Fruit fly (Drosophila melanogaster) whole organism, embryonic: Measurements from ENCODE around the gene hob.

ENCODE experiments used
- ATbp ChIP-seq: fragments of 200-800 bp; sonication (Bioruptor generic); optimal IDR thresholded peaks from 2 replicates; lab custom pipeline; 2017; ENCODE audit warnings: missing biosample characterization, mild to moderate bottlenecking, missing genetic modification characterization, missing genetic modification reagents
- Asciz ChIP-seq: fragments of 200-800 bp; sonication (Bioruptor generic); optimal IDR thresholded peaks from 2 replicates; lab custom pipeline; 2017; ENCODE audit warnings: missing biosample characterization, mild to moderate bottlenecking, missing genetic modification characterization, missing genetic modification reagents
- Atf6 ChIP-seq: fragments of 200-800 bp; sonication (Bioruptor generic); IDR thresholded peaks from 2 replicates; pipeline ENCODE4 v1.3.6; 2022; ENCODE audit warnings: missing biosample characterization, missing genetic modification characterization
- BEAF-32 ChIP-seq: fragments of 200-800 bp; sonication (Bioruptor generic); optimal IDR thresholded peaks from 3 replicates; lab custom pipeline; 2017; ENCODE audit warnings: missing biosample characterization, missing genetic modification characterization, mild to moderate bottlenecking, moderate library complexity, missing genetic modification reagents
- CG10431 ChIP-seq: fragments of 200-800 bp; sonication (Bioruptor generic); optimal IDR thresholded peaks from 3 replicates; lab custom pipeline; 2018; ENCODE audit warnings: missing biosample characterization, mild to moderate bottlenecking, missing genetic modification characterization
- CG12391 ChIP-seq: fragments of 200-800 bp; sonication (Bioruptor generic); optimal IDR thresholded peaks from 3 replicates; lab custom pipeline; 2018; ENCODE audit warnings: missing biosample characterization, mild to moderate bottlenecking, missing genetic modification characterization, moderate library complexity
- CG13123 ChIP-seq: fragments of 200-800 bp; sonication (Bioruptor generic); optimal IDR thresholded peaks from 2 replicates; lab custom pipeline; 2016; ENCODE audit warnings: missing biosample characterization, missing genetic modification characterization
- CG15601 ChIP-seq: fragments of 200-800 bp; sonication (Bioruptor generic); optimal IDR thresholded peaks from 3 replicates; lab custom pipeline; 2019; ENCODE audit warnings: missing biosample characterization, mild to moderate bottlenecking, missing genetic modification characterization, moderate library complexity
- CG1603 ChIP-seq: fragments of 200-800 bp; sonication (Bioruptor generic); optimal IDR thresholded peaks from 2 replicates; lab custom pipeline; 2019; ENCODE audit warnings: missing biosample characterization, mild to moderate bottlenecking, missing genetic modification characterization, moderate library complexity
- CG17829 ChIP-seq: fragments of 200-800 bp; optimal IDR thresholded peaks from 2 replicates; lab custom pipeline; 2019; ENCODE audit warnings: missing biosample characterization, mild to moderate bottlenecking, missing genetic modification characterization, moderate library complexity
- CG18262 ChIP-seq: fragments of 200-800 bp; optimal IDR thresholded peaks from 3 replicates; lab custom pipeline; 2019; ENCODE audit warnings: missing biosample characterization, mild to moderate bottlenecking, missing genetic modification characterization, moderate library complexity
- CG2202 ChIP-seq: fragments of 200-800 bp; sonication (Bioruptor generic); optimal IDR thresholded peaks from 2 replicates; lab custom pipeline; 2018; ENCODE audit warnings: missing biosample characterization, mild to moderate bottlenecking, missing genetic modification characterization
- CG2712 ChIP-seq: fragments of 200-800 bp; optimal IDR thresholded peaks from 3 replicates; lab custom pipeline; 2019; ENCODE audit warnings: missing biosample characterization, mild to moderate bottlenecking, missing genetic modification characterization, moderate library complexity
- CG34224 ChIP-seq: fragments of 200-800 bp; sonication (Bioruptor generic); IDR thresholded peaks from 3 replicates; pipeline ENCODE4 v1.3.6; 2022; ENCODE audit warnings: missing biosample characterization, missing genetic modification characterization; ENCODE audit not compliant: partially characterized antibody
- CG4360 ChIP-seq: fragments of 200-800 bp; sonication (Bioruptor generic); IDR thresholded peaks from 2 replicates; pipeline ENCODE4 v1.3.6; 2022; ENCODE audit warnings: missing biosample characterization, missing genetic modification characterization
- CG4424 ChIP-seq: fragments of 200-800 bp; sonication (Bioruptor generic); optimal IDR thresholded peaks from 3 replicates; lab custom pipeline; 2016; ENCODE audit warnings: missing biosample characterization, missing genetic modification characterization
- CG4617 ChIP-seq: fragments of 200-800 bp; sonication (Bioruptor generic); optimal IDR thresholded peaks from 3 replicates; lab custom pipeline; 2016; ENCODE audit warnings: missing biosample characterization, missing genetic modification characterization, borderline replicate concordance
- CG7745 ChIP-seq: fragments of 200-800 bp; sonication (Bioruptor generic); optimal IDR thresholded peaks from 2 replicates; lab custom pipeline; 2018; ENCODE audit warnings: missing biosample characterization, mild to moderate bottlenecking, missing genetic modification characterization, moderate library complexity
- CG8290 ChIP-seq, 3 experiments: fragments of 200-800 bp; sonication (Bioruptor generic); optimal IDR thresholded peaks; 2 replicates each; lab custom pipeline; 2016 to 2019; ENCODE audit warnings: missing biosample characterization in 3 of 3, missing genetic modification characterization in 3 of 3, mild to moderate bottlenecking in 2 of 3, moderate library complexity in 1 of 3
- E2f1 ChIP-seq: fragments of 200-800 bp; sonication (Bioruptor generic); IDR thresholded peaks from 2 replicates; pipeline ENCODE4 v1.3.6; 2022; ENCODE audit warnings: missing biosample characterization, missing genetic modification characterization
- Elba2 ChIP-seq: fragments of 200-800 bp; sonication (Bioruptor generic); optimal IDR thresholded peaks from 3 replicates; lab custom pipeline; 2016; ENCODE audit warnings: missing biosample characterization, missing genetic modification characterization
- GATAe ChIP-seq: fragments of 200-800 bp; sonication (Bioruptor generic); conservative IDR thresholded peaks from 2 replicates; pipeline ENCODE4 v1.3.6; 2022; ENCODE audit warnings: missing biosample characterization, missing genetic modification characterization
- Hmx ChIP-seq: fragments of 200-800 bp; sonication (Bioruptor generic); optimal IDR thresholded peaks from 2 replicates; lab custom pipeline; 2016; ENCODE audit warnings: missing biosample characterization, missing genetic modification characterization
- Hr78 ChIP-seq, 2 experiments: fragments of 200-800 bp in 1 of 2; fragments of >200 bp in 1 of 2; sonication (Bioruptor generic) in 1 of 2; optimal IDR thresholded peaks; 2 replicates each; lab custom pipeline; 2017 to 2019; ENCODE audit warnings: missing biosample characterization in 2 of 2, missing genetic modification characterization in 2 of 2, mild to moderate bottlenecking in 1 of 2, moderate library complexity in 1 of 2
- Med ChIP-seq: fragments of 200-800 bp; sonication (Bioruptor generic); peaks from one replicate; lab custom pipeline; 2016; ENCODE audit warnings: missing biosample characterization, missing genetic modification characterization, mild to moderate bottlenecking, inconsistent platforms, moderate library complexity
- Meics ChIP-seq: fragments of 200-800 bp; sonication (Bioruptor generic); optimal IDR thresholded peaks from 2 replicates; lab custom pipeline; 2017; ENCODE audit warnings: missing biosample characterization, mild to moderate bottlenecking, missing genetic modification characterization
- PHDP ChIP-seq: fragments of 200-800 bp; sonication (Bioruptor generic); optimal IDR thresholded peaks from 3 replicates; lab custom pipeline; 2018; ENCODE audit warnings: missing biosample characterization, mild to moderate bottlenecking, missing genetic modification characterization, moderate library complexity
- Sox102F ChIP-seq: fragments of 200-800 bp; sonication (Bioruptor generic); optimal IDR thresholded peaks from 2 replicates; lab custom pipeline; 2018; ENCODE audit warnings: missing biosample characterization, mild to moderate bottlenecking, missing genetic modification characterization, moderate library complexity
- Xrp1 ChIP-seq: fragments of 200-800 bp; sonication (Bioruptor generic); IDR thresholded peaks from 2 replicates; pipeline ENCODE4 v1.3.6; 2022; ENCODE audit warnings: missing biosample characterization, missing genetic modification characterization
- ac ChIP-seq: fragments of 200-800 bp; sonication (Bioruptor generic); optimal IDR thresholded peaks from 3 replicates; lab custom pipeline; 2017; ENCODE audit warnings: missing biosample characterization, mild to moderate bottlenecking, missing genetic modification characterization
- corto ChIP-seq: fragments of 200-800 bp; sonication (Bioruptor generic); optimal IDR thresholded peaks from 2 replicates; lab custom pipeline; 2016; ENCODE audit warnings: missing biosample characterization, mild to moderate bottlenecking, missing genetic modification characterization, moderate library complexity
- crol ChIP-seq: fragments of 200-800 bp; sonication (Bioruptor generic); IDR thresholded peaks from 2 replicates; pipeline ENCODE4 v1.3.6; 2022; ENCODE audit warnings: missing biosample characterization, missing genetic modification characterization
- fd96Cb ChIP-seq: fragments of 200-800 bp; sonication (Bioruptor generic); optimal IDR thresholded peaks from 2 replicates; lab custom pipeline; 2018; ENCODE audit warnings: missing biosample characterization, mild to moderate bottlenecking, missing genetic modification characterization, moderate library complexity
- fru ChIP-seq: fragments of >200 bp; optimal IDR thresholded peaks from 2 replicates; lab custom pipeline; 2017
- gem ChIP-seq: fragments of 200-800 bp; sonication (Bioruptor generic); optimal IDR thresholded peaks from 2 replicates; lab custom pipeline; 2019; ENCODE audit warnings: missing biosample characterization, mild to moderate bottlenecking, missing genetic modification characterization, moderate library complexity
- hkb ChIP-seq, 2 experiments: fragments of 200-800 bp in 1 of 2; fragments of >200 bp in 1 of 2; sonication (Bioruptor generic) in 1 of 2; IDR thresholded peaks in 1 of 2; optimal IDR thresholded peaks in 1 of 2; 2 replicates each; pipeline versions ENCODE4 v1.3.6 to Lab custom; 2017 to 2022; ENCODE audit warnings: missing biosample characterization in 1 of 2, missing genetic modification characterization in 1 of 2
- kah ChIP-seq: fragments of 200-800 bp; sonication (Bioruptor generic); optimal IDR thresholded peaks from 2 replicates; lab custom pipeline; 2018; ENCODE audit warnings: missing biosample characterization, mild to moderate bottlenecking, missing genetic modification characterization
- lbe ChIP-seq: fragments of 200-800 bp; sonication (Bioruptor generic); optimal IDR thresholded peaks from 2 replicates; lab custom pipeline; 2016; ENCODE audit warnings: missing biosample characterization, mild to moderate bottlenecking, missing genetic modification characterization
- nau ChIP-seq: fragments of 200-800 bp; sonication (Bioruptor generic); optimal IDR thresholded peaks from 3 replicates; lab custom pipeline; 2017; ENCODE audit warnings: missing biosample characterization, mild to moderate bottlenecking, missing genetic modification characterization, missing genetic modification reagents
- nmo ChIP-seq: fragments of 200-800 bp; sonication (Bioruptor generic); optimal IDR thresholded peaks from 2 replicates; lab custom pipeline; 2018; ENCODE audit warnings: missing biosample characterization, mild to moderate bottlenecking, missing genetic modification characterization, moderate library complexity
- odd ChIP-seq: fragments of 200-800 bp; sonication (Bioruptor generic); optimal IDR thresholded peaks from 2 replicates; lab custom pipeline; 2017; ENCODE audit warnings: missing biosample characterization, mild to moderate bottlenecking, missing genetic modification characterization
- scrt ChIP-seq: fragments of 200-800 bp; sonication (Bioruptor generic); optimal IDR thresholded peaks from 2 replicates; lab custom pipeline; 2018; ENCODE audit warnings: missing biosample characterization, mild to moderate bottlenecking, missing genetic modification characterization, moderate library complexity
- sd ChIP-seq: fragments of 200-800 bp; sonication (Bioruptor generic); optimal IDR thresholded peaks from 3 replicates; lab custom pipeline; 2018; ENCODE audit warnings: missing biosample characterization, mild to moderate bottlenecking, missing genetic modification characterization, moderate library complexity
- sr ChIP-seq: fragments of 200-800 bp; sonication (Bioruptor generic); IDR thresholded peaks from 3 replicates; pipeline ENCODE4 v1.3.6; 2022; ENCODE audit warnings: missing biosample characterization, missing genetic modification characterization
- tgo ChIP-seq: fragments of 200-800 bp; sonication (Bioruptor generic); IDR thresholded peaks from 3 replicates; pipeline ENCODE4 v1.3.6; 2022; ENCODE audit warnings: missing biosample characterization, missing genetic modification characterization

The hob gene

dm6 chr3L:3240597-3241367, 22.1 kb upstream of the hob start (continued):
- peak; percentile 70 for TF ChIP-seq crol
- peak; percentile 63 for TF ChIP-seq gem
- peak; percentile 38 for TF ChIP-seq fd96Cb (tag; lab: Kevin White, UChicago)
- peak; percentile 70 for TF ChIP-seq Sox102F (GFP tag; lab: Kevin White, UChicago)
- no peak for TF ChIP-seq CG4617
- TF ChIP-seq CG2202, result no peak
- TF ChIP-seq Hr78 (GFP tag; optimal IDR thresholded peaks at IDR 0.05; lab: Kevin White, UChicago), result peak in 1 of 2 experiments; percentile 38
- TF ChIP-seq CG34224 (GFP tag; lab: Robert Waterston, UW), result no peak
- peak; percentile 60 for TF ChIP-seq nmo (GFP tag; lab: Kevin White, UChicago)
- no peak for TF ChIP-seq Atf6 (GFP tag; lab: Robert Waterston, UW)
- TF ChIP-seq Elba2 (GFP tag; lab: Kevin White, UChicago), result no peak
- peak; percentile 3 for TF ChIP-seq CG4424 (GFP tag; lab: Kevin White, UChicago)
- no peak for TF ChIP-seq odd (GFP tag; lab: Kevin White, UChicago)
- TF ChIP-seq ac (GFP tag; lab: Kevin White, UChicago), result no peak
- no peak for TF ChIP-seq scrt
- TF ChIP-seq sr (GFP tag; lab: Robert Waterston, UW), result no peak
- TF ChIP-seq Med (GFP tag; lab: Kevin White, UChicago), result peak; percentile 56
- no peak for TF ChIP-seq Hmx (GFP tag; lab: Kevin White, UChicago)
- peak; percentile 45 for TF ChIP-seq CG18262 (tag; lab: Kevin White, UChicago)
- TF ChIP-seq CG17829 (tag; lab: Kevin White, UChicago), result peak; percentile 11
- no peak for TF ChIP-seq Xrp1 (GFP tag; lab: Robert Waterston, UW)
- TF ChIP-seq Meics (GFP tag; lab: Kevin White, UChicago), result no peak
- TF ChIP-seq CG2712, result peak; percentile 53

- TF ChIP-seq nau, result no peak
- peak; percentile 47 for TF ChIP-seq Med (GFP tag; lab: Kevin White, UChicago)
- peak; percentile 2 for TF ChIP-seq CG12391 (tag; lab: Kevin White, UChicago)
- peak; percentile 34 for TF ChIP-seq Asciz (GFP tag; lab: Kevin White, UChicago)
- peak; percentile 31 for TF ChIP-seq sd (tag; lab: Kevin White, UChicago)
- TF ChIP-seq CG7745, result peak; percentile 50
- TF ChIP-seq CG15601 (tag; lab: Kevin White, UChicago), result peak; percentile 5
- peak; percentile 42; the same call in 1 of the 2 replicates for TF ChIP-seq GATAe (GFP tag; lab: Robert Waterston, UW)
- 0 out of 2 replicates have a peak, but pooled peaks have one; percentile 2 for TF ChIP-seq E2f1 (GFP tag; lab: Robert Waterston, UW)
- no peak for TF ChIP-seq kah (GFP tag; lab: Kevin White, UChicago)
- no peak for TF ChIP-seq CG8290 (GFP tag; optimal IDR thresholded peaks at IDR 0.05; lab: Kevin White, UChicago)
- TF ChIP-seq CG8290 (tag; optimal IDR thresholded peaks at IDR 0.05; lab: Kevin White, UChicago), result peak in 1 of 2 experiments; percentile 51
- peak; percentile 13 for TF ChIP-seq hkb (optimal IDR thresholded peaks at IDR 0.05; lab: Kevin White, UChicago)
- no peak for TF ChIP-seq hkb (GFP tag; IDR thresholded peaks at IDR 0.05; lab: Robert Waterston, UW)
- peak; percentile 44 for TF ChIP-seq lbe (GFP tag; lab: Kevin White, UChicago)
- no peak for TF ChIP-seq CG13123 (GFP tag; lab: Kevin White, UChicago)
- 0 out of 2 replicates have a peak, but pooled peaks have one; percentile 29 for TF ChIP-seq CG4360
- no peak for TF ChIP-seq fru (lab: Kevin White, UChicago)
- TF ChIP-seq CG10431, result peak; percentile 40
- peak; percentile 34 for TF ChIP-seq PHDP
- TF ChIP-seq tgo (GFP tag; lab: Robert Waterston, UW), result no peak
- no peak for TF ChIP-seq scrt
- peak; percentile 50 for TF ChIP-seq ATbp (GFP tag; lab: Kevin White, UChicago)
- no peak for TF ChIP-seq BEAF-32 (GFP tag; lab: Kevin White, UChicago)
- TF ChIP-seq CG1603, result peak; percentile 39
- peak; percentile 65 for TF ChIP-seq corto (GFP tag; lab: Kevin White, UChicago)
Measured at dm6 chr3L:3239785-3240596, 21.3 kb upstream of the hob start.
